Worm (Caenorhabditis elegans) whole organism, L4/young adult: ENCODE data around the gene F37C12.18.

Source experiments
- W03F9.2 ChIP-seq: fragments of 150-350 bp; optimal IDR thresholded peaks from 2 replicates; lab custom pipeline; 2014; ENCODE audit warnings: missing biosample characterization, missing genetic modification characterization
- him-1 ChIP-seq: sonication (generic microtip); optimal IDR thresholded peaks from 2 replicates; lab custom pipeline; 2016; ENCODE audit warnings: missing genotype, missing genetic modification reagents, missing genetic modification characterization, missing compliant biosample characterization

DNA sequence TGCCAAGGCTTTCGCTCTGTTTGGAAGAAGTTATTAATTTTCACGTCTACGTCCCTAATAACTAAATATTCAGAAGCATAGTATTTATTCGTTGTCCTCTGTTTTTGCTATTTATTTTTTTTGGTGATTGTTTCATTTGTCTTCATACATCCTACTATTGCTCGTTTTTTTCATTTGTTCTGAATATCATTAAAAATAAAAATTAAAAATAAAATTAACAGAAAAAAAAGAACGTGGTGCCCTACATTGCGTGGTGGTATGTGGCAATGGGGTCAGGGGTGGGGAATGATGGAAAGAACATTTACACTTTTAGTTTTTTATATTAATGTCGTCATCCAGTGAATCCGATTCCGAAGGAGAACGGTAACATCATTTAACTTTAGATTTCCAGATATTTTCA, 45.8 kb upstream of the F37C12.18 start, which contains the start of gene ztf-31:
- TF ChIP-seq W03F9.2 (tag; lab: Kevin White, UChicago) (no peak), him-1 (tag; lab: Kevin White, UChicago) (no peak)
